Worm (Caenorhabditis elegans) whole organism, mixed stage, embryonic: ENCODE results near the gene Y49E10.29.

Experiments used
- bed-3 ChIP-seq: fragments of 200-800 bp; sonication (Bioruptor generic); optimal IDR thresholded peaks from 3 replicates; lab custom pipeline; 2018; ENCODE audit warnings: mild to moderate bottlenecking, missing genetic modification characterization, moderate library complexity, missing compliant biosample characterization
- blmp-1 ChIP-seq: fragments of 150-350 bp; optimal IDR thresholded peaks from 2 replicates; lab custom pipeline; 2014; ENCODE audit warnings: missing biosample characterization, missing genetic modification characterization
- ceh-39 ChIP-seq: fragments of 150-350 bp; optimal IDR thresholded peaks from 2 replicates; lab custom pipeline; 2014; ENCODE audit warnings: missing biosample characterization, missing genetic modification characterization
- ceh-43 ChIP-seq: fragments of 200-800 bp; sonication (Bioruptor generic); optimal IDR thresholded peaks from 2 replicates; lab custom pipeline; 2018; ENCODE audit warnings: mild to moderate bottlenecking, missing genetic modification characterization, moderate library complexity, missing compliant biosample characterization
- ceh-83 ChIP-seq: fragments of 200-800 bp; sonication (Bioruptor generic); optimal IDR thresholded peaks from 2 replicates; lab custom pipeline; 2018; ENCODE audit warnings: mild to moderate bottlenecking, missing genetic modification characterization, missing compliant biosample characterization
- ces-1 ChIP-seq: fragments of 150-350 bp; optimal IDR thresholded peaks from 2 replicates; lab custom pipeline; 2014; ENCODE audit warnings: missing biosample characterization, missing genetic modification reagents, missing genetic modification characterization
- cnd-1 ChIP-seq: fragments of 200-800 bp; sonication (Bioruptor generic); optimal IDR thresholded peaks from 2 replicates; lab custom pipeline; 2018; ENCODE audit warnings: mild to moderate bottlenecking, missing genetic modification characterization, missing compliant biosample characterization
- drap-1 ChIP-seq: fragments of 200-800 bp; sonication (Bioruptor generic); optimal IDR thresholded peaks from 3 replicates; lab custom pipeline; 2018; ENCODE audit warnings: mild to moderate bottlenecking, missing genetic modification characterization, missing compliant biosample characterization
- elt-3 ChIP-seq: fragments of 150-350 bp; optimal IDR thresholded peaks from 2 replicates; lab custom pipeline; 2014; ENCODE audit warnings: missing biosample characterization, missing genetic modification characterization
- flh-1 ChIP-seq: fragments of 200-800 bp; sonication (Bioruptor generic); optimal IDR thresholded peaks from 2 replicates; lab custom pipeline; 2018; ENCODE audit warnings: mild to moderate bottlenecking, missing genetic modification characterization, moderate library complexity, missing compliant biosample characterization
- ham-2 ChIP-seq: fragments of 200-800 bp; sonication (Bioruptor generic); optimal IDR thresholded peaks from 2 replicates; lab custom pipeline; 2018; ENCODE audit warnings: mild to moderate bottlenecking, missing genetic modification characterization, missing compliant biosample characterization
- hlh-1 ChIP-seq: fragments of 150-350 bp; optimal IDR thresholded peaks from 2 replicates; lab custom pipeline; 2014; ENCODE audit warnings: missing biosample characterization, missing genetic modification reagents, missing genetic modification characterization
- lin-13 ChIP-seq: fragments of 150-350 bp; optimal IDR thresholded peaks from 2 replicates; lab custom pipeline; 2014; ENCODE audit warnings: missing biosample characterization, missing genetic modification characterization
- lin-32 ChIP-seq: fragments of 200-800 bp; sonication (Bioruptor generic); optimal IDR thresholded peaks from 2 replicates; lab custom pipeline; 2018; ENCODE audit warnings: mild to moderate bottlenecking, missing genetic modification characterization, missing compliant biosample characterization
- lsy-2 ChIP-seq: fragments of 150-350 bp; optimal IDR thresholded peaks from 2 replicates; lab custom pipeline; 2014; ENCODE audit warnings: missing biosample characterization, missing genetic modification characterization
- mab-5 ChIP-seq: fragments of 150-350 bp; optimal IDR thresholded peaks from 2 replicates; lab custom pipeline; 2014; ENCODE audit warnings: missing biosample characterization, missing genetic modification characterization
- mep-1 ChIP-seq: fragments of 150-350 bp; optimal IDR thresholded peaks from 2 replicates; lab custom pipeline; 2017; ENCODE audit warnings: missing biosample characterization, missing genetic modification reagents, missing genetic modification characterization, inconsistent platforms
- mls-2 ChIP-seq: sonication (generic microtip); optimal IDR thresholded peaks from 2 replicates; lab custom pipeline; 2016; ENCODE audit warnings: mild to moderate bottlenecking, missing genetic modification characterization, moderate library complexity, missing compliant biosample characterization
- nhr-12 ChIP-seq: fragments of 150-350 bp; optimal IDR thresholded peaks from 2 replicates; lab custom pipeline; 2014; ENCODE audit warnings: missing biosample characterization, missing genetic modification characterization
- nhr-28 ChIP-seq: fragments of 150-350 bp; optimal IDR thresholded peaks from 2 replicates; lab custom pipeline; 2014; ENCODE audit warnings: missing biosample characterization, missing genetic modification characterization
- pha-4 ChIP-seq: fragments of 150-350 bp; optimal IDR thresholded peaks from 2 replicates; lab custom pipeline; 2018; ENCODE audit warnings: missing biosample characterization, missing genetic modification reagents, missing genetic modification characterization
- sem-2 ChIP-seq: fragments of 200-800 bp; sonication (Bioruptor generic); optimal IDR thresholded peaks from 2 replicates; lab custom pipeline; 2018; ENCODE audit warnings: mild to moderate bottlenecking, missing genetic modification characterization, missing compliant biosample characterization
- snpc-4 ChIP-seq: fragments of 150-350 bp; optimal IDR thresholded peaks from 2 replicates; lab custom pipeline; 2014; ENCODE audit warnings: missing biosample characterization, missing genetic modification characterization
- sptf-1 ChIP-seq: sonication (generic microtip); optimal IDR thresholded peaks from 2 replicates; lab custom pipeline; 2017; ENCODE audit warnings: mild to moderate bottlenecking, missing genetic modification characterization, moderate library complexity, missing compliant biosample characterization
- tbx-8 ChIP-seq: fragments of 200-800 bp; sonication (Bioruptor generic); optimal IDR thresholded peaks from 2 replicates; lab custom pipeline; 2018; ENCODE audit warnings: mild to moderate bottlenecking, missing genetic modification characterization, moderate library complexity, missing compliant biosample characterization
- unc-120 ChIP-seq: sonication (generic microtip); optimal IDR thresholded peaks from 2 replicates; lab custom pipeline; 2017; ENCODE audit warnings: missing genetic modification characterization, missing compliant biosample characterization; ENCODE audit not compliant: poor library complexity, severe bottlenecking
- unc-39 ChIP-seq: fragments of 150-350 bp; optimal IDR thresholded peaks from 2 replicates; lab custom pipeline; 2014; ENCODE audit warnings: missing biosample characterization, missing genetic modification characterization
- unc-62 ChIP-seq: fragments of 150-350 bp; optimal IDR thresholded peaks from 2 replicates; lab custom pipeline; 2014; ENCODE audit warnings: missing biosample characterization, missing genetic modification reagents, missing genetic modification characterization
- zip-8 ChIP-seq: fragments of 150-350 bp; optimal IDR thresholded peaks from 2 replicates; lab custom pipeline; 2014; ENCODE audit warnings: missing biosample characterization, missing genetic modification characterization
- ztf-11 ChIP-seq: fragments of 150-350 bp; optimal IDR thresholded peaks from 2 replicates; lab custom pipeline; 2014; ENCODE audit warnings: missing biosample characterization, missing genetic modification characterization

The Y49E10.29 gene

ce11 chrIII:12436215-12436614, 32.8 kb upstream of the Y49E10.29 start, which contains the start of gene fbxa-218:
Gene fbxa-218, plus strand, starts transcription at chrIII:12436515.
- TF ChIP-seq mab-5 (tag; lab: Kevin White, UChicago): no peak
- no peak for TF ChIP-seq cnd-1
- no peak for TF ChIP-seq ceh-39 (tag; lab: Kevin White, UChicago)
- TF ChIP-seq unc-39 (tag; lab: Kevin White, UChicago): no peak
- TF ChIP-seq sptf-1 (tag; lab: Kevin White, UChicago): no peak
- no peak for TF ChIP-seq unc-62 (GFP tag; lab: Kevin White, UChicago)
- no peak for TF ChIP-seq flh-1 (GFP tag; lab: Kevin White, UChicago)
- TF ChIP-seq nhr-28: no peak
- TF ChIP-seq drap-1: no peak
- TF ChIP-seq zip-8 (tag; lab: Kevin White, UChicago): no peak
- TF ChIP-seq ztf-11 (tag; lab: Kevin White, UChicago): no peak

DNA sequence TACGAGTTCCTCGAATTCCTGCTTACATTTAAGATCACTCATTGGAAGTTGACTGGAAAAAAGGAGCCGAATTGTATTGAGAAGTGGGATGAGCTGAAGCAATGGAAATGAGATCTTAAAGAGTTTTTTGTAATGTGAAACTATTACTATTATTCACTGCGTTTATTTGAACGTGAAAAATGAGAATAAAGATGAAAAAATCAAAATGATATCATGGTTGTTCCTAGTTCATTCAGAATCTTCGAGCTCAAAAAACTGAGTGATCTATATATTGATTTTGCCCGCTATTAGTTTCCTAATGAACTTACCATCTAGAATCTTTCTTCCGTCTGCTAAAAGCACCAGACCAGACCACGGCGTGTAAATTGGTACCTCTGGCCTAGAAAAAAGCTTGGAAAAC, 31.9 kb upstream of the Y49E10.29 start:
- TF ChIP-seq sem-2: no peak
- TF ChIP-seq lin-32 (GFP tag; lab: Kevin White, UChicago): no peak
- no peak for TF ChIP-seq ces-1 (GFP tag; lab: Kevin White, UChicago)
- no peak for TF ChIP-seq mls-2 (tag; lab: Kevin White, UChicago)
- TF ChIP-seq nhr-28: no peak
- no peak for TF ChIP-seq blmp-1 (tag; lab: Kevin White, UChicago)
- no peak for TF ChIP-seq flh-1 (GFP tag; lab: Kevin White, UChicago)
- no peak for TF ChIP-seq pha-4 (tag; lab: Kevin White, UChicago)
- TF ChIP-seq ceh-43: no peak
- TF ChIP-seq mab-5 (tag; lab: Kevin White, UChicago): no peak
- no peak for TF ChIP-seq ham-2 (GFP tag; lab: Kevin White, UChicago)
- TF ChIP-seq drap-1: no peak
- no peak for TF ChIP-seq nhr-12 (tag; lab: Kevin White, UChicago)
- TF ChIP-seq mep-1 (tag; lab: Kevin White, UChicago): no peak
- TF ChIP-seq ztf-11 (tag; lab: Kevin White, UChicago): no peak

DNA sequence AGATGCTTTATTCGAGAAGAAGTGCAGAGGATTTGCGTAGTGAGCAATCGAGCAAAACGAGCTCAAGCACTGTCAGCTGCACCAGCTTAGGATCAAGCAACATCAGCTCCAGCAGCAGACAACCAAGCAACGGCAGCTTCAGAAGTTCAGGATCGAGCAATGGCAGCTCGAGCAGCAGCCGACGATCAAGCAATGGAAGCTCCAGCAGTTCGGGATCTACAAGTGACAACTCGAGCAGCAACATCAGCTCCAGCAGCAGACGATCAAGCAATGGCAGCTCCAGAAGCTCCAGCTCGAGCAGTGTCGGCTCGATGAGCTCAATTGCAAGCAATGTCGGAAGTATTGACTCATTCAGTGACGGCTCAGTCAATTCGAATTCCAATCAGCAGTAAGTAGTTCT, 29.9 kb upstream of the Y49E10.29 start:
- TF ChIP-seq mab-5 (tag; lab: Kevin White, UChicago): no peak
- no peak for TF ChIP-seq ceh-43
- TF ChIP-seq bed-3 (GFP tag; lab: Kevin White, UChicago): no peak
- TF ChIP-seq elt-3 (tag; lab: Kevin White, UChicago): no peak
- TF ChIP-seq zip-8 (tag; lab: Kevin White, UChicago): no peak
- no peak for TF ChIP-seq nhr-28
- TF ChIP-seq unc-39 (tag; lab: Kevin White, UChicago): no peak
- no peak for TF ChIP-seq blmp-1 (tag; lab: Kevin White, UChicago)
- no peak for TF ChIP-seq drap-1
- no peak for TF ChIP-seq ceh-39 (tag; lab: Kevin White, UChicago)
- TF ChIP-seq unc-62 (GFP tag; lab: Kevin White, UChicago): no peak
- no peak for TF ChIP-seq lin-32 (GFP tag; lab: Kevin White, UChicago)
- no peak for TF ChIP-seq ces-1 (GFP tag; lab: Kevin White, UChicago)
- TF ChIP-seq ztf-11 (tag; lab: Kevin White, UChicago): no peak
- no peak for TF ChIP-seq ceh-83 (GFP tag; lab: Kevin White, UChicago)
- no peak for TF ChIP-seq lin-13 (tag; lab: Kevin White, UChicago)
- TF ChIP-seq hlh-1 (tag; lab: Kevin White, UChicago): no peak

DNA sequence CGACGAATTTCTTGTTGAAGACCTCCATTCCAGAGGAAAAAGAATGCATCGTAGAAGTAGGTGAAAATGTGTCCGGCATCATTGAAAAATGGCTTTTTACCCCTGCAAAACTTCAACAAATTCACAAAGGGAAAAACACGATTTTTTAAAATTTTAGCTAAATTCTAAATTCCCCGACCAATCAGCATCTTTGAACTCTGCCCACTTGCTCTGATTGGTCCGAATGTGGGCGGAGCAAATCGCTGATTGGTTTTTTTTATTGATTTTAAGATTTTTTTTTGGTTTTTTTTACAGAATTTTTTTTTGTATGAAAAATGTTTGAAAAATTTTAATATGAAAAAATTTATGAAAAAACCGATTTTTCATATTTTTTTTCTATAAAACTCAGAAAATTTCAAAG, 25.1 kb upstream of the Y49E10.29 start:
- no peak for TF ChIP-seq unc-62 (GFP tag; lab: Kevin White, UChicago)

DNA sequence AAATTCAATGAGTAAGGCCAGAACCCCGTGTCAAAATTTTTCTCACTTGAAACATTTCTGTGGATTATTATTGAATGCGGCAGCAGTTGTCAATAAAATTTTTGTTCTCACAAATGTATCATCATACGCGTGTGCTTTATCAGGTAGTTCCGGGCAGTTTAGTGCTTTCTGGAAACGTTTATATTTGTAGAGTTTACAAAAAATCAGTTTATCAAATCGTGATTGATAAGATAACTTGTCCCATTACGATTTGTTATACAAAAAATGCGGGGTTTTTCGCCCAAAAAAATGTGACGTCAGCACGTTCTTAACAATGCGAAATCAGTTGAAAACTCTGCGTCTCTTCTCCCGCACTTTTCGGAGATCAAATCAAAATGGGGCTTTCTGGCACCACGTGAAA, 23.7 kb upstream of the Y49E10.29 start:
- TF ChIP-seq flh-1 (GFP tag; lab: Kevin White, UChicago): no peak
- TF ChIP-seq ces-1 (GFP tag; lab: Kevin White, UChicago): no peak
- no peak for TF ChIP-seq cnd-1
- TF ChIP-seq hlh-1 (tag; lab: Kevin White, UChicago): no peak
- TF ChIP-seq bed-3 (GFP tag; lab: Kevin White, UChicago): no peak
- TF ChIP-seq ceh-39 (tag; lab: Kevin White, UChicago): no peak
- no peak for TF ChIP-seq sem-2
- TF ChIP-seq mls-2 (tag; lab: Kevin White, UChicago): no peak
- TF ChIP-seq tbx-8 (GFP tag; lab: Kevin White, UChicago): no peak
- no peak for TF ChIP-seq blmp-1 (tag; lab: Kevin White, UChicago)
- TF ChIP-seq ztf-11 (tag; lab: Kevin White, UChicago): no peak
- TF ChIP-seq lin-13 (tag; lab: Kevin White, UChicago): no peak
- no peak for TF ChIP-seq ceh-83 (GFP tag; lab: Kevin White, UChicago)
- TF ChIP-seq unc-120: no peak
- no peak for TF ChIP-seq nhr-12 (tag; lab: Kevin White, UChicago)
- no peak for TF ChIP-seq pha-4 (tag; lab: Kevin White, UChicago)
- no peak for TF ChIP-seq snpc-4 (tag; lab: Kevin White, UChicago)
- TF ChIP-seq ceh-43: no peak
- no peak for TF ChIP-seq sptf-1 (tag; lab: Kevin White, UChicago)
- TF ChIP-seq lsy-2 (tag; lab: Kevin White, UChicago): no peak
- TF ChIP-seq, all 35 proteins: peak for 0
